Worm (Caenorhabditis elegans) whole organism, early embryonic: ENCODE data around the gene R13A1.5.

Source experiments
- B0310.2 ChIP-seq: sonication (generic microtip); optimal IDR thresholded peaks from 2 replicates; lab custom pipeline; 2016; ENCODE audit warnings: mild to moderate bottlenecking, missing genetic modification characterization, missing compliant biosample characterization
- ama-1 ChIP-seq: fragments of 150-350 bp; optimal IDR thresholded peaks from 2 replicates; lab custom pipeline; 2014

ce11 chrIV:7205969-7206368 lies 14.3 kb upstream of the R13A1.5 start, which contains the start of gene kcc-1:
- TF ChIP-seq ama-1 (lab: Kevin White, UChicago) (no peak), B0310.2 (tag; lab: Kevin White, UChicago) (no peak)
